Worm (Caenorhabditis elegans) whole organism, mixed stage, embryonic: Measurements from ENCODE around the gene B0507.2.

Source experiments
- bed-3 ChIP-seq: fragments of 200-800 bp; sonication (Bioruptor generic); optimal IDR thresholded peaks from 3 replicates; lab custom pipeline; 2018; ENCODE audit warnings: mild to moderate bottlenecking, missing genetic modification characterization, moderate library complexity, missing compliant biosample characterization
- blmp-1 ChIP-seq: fragments of 150-350 bp; optimal IDR thresholded peaks from 2 replicates; lab custom pipeline; 2014; ENCODE audit warnings: missing biosample characterization, missing genetic modification characterization
- ceh-39 ChIP-seq: fragments of 150-350 bp; optimal IDR thresholded peaks from 2 replicates; lab custom pipeline; 2014; ENCODE audit warnings: missing biosample characterization, missing genetic modification characterization
- ceh-43 ChIP-seq: fragments of 200-800 bp; sonication (Bioruptor generic); optimal IDR thresholded peaks from 2 replicates; lab custom pipeline; 2018; ENCODE audit warnings: mild to moderate bottlenecking, missing genetic modification characterization, moderate library complexity, missing compliant biosample characterization
- ceh-83 ChIP-seq: fragments of 200-800 bp; sonication (Bioruptor generic); optimal IDR thresholded peaks from 2 replicates; lab custom pipeline; 2018; ENCODE audit warnings: mild to moderate bottlenecking, missing genetic modification characterization, missing compliant biosample characterization
- cnd-1 ChIP-seq: fragments of 200-800 bp; sonication (Bioruptor generic); optimal IDR thresholded peaks from 2 replicates; lab custom pipeline; 2018; ENCODE audit warnings: mild to moderate bottlenecking, missing genetic modification characterization, missing compliant biosample characterization
- drap-1 ChIP-seq: fragments of 200-800 bp; sonication (Bioruptor generic); optimal IDR thresholded peaks from 3 replicates; lab custom pipeline; 2018; ENCODE audit warnings: mild to moderate bottlenecking, missing genetic modification characterization, missing compliant biosample characterization
- elt-1 ChIP-seq: sonication (generic microtip); optimal IDR thresholded peaks from 2 replicates; lab custom pipeline; 2017; ENCODE audit warnings: missing genetic modification characterization, mild to moderate bottlenecking, missing compliant biosample characterization, antibody characterized with exemption, moderate library complexity, borderline replicate concordance; ENCODE audit not compliant: insufficient read depth
- ham-2 ChIP-seq: fragments of 200-800 bp; sonication (Bioruptor generic); optimal IDR thresholded peaks from 2 replicates; lab custom pipeline; 2018; ENCODE audit warnings: mild to moderate bottlenecking, missing genetic modification characterization, missing compliant biosample characterization
- hlh-1 ChIP-seq: fragments of 150-350 bp; optimal IDR thresholded peaks from 2 replicates; lab custom pipeline; 2014; ENCODE audit warnings: missing biosample characterization, missing genetic modification reagents, missing genetic modification characterization
- lin-13 ChIP-seq: fragments of 150-350 bp; optimal IDR thresholded peaks from 2 replicates; lab custom pipeline; 2014; ENCODE audit warnings: missing biosample characterization, missing genetic modification characterization
- lin-32 ChIP-seq: fragments of 200-800 bp; sonication (Bioruptor generic); optimal IDR thresholded peaks from 2 replicates; lab custom pipeline; 2018; ENCODE audit warnings: mild to moderate bottlenecking, missing genetic modification characterization, missing compliant biosample characterization
- lsy-2 ChIP-seq: fragments of 150-350 bp; optimal IDR thresholded peaks from 2 replicates; lab custom pipeline; 2014; ENCODE audit warnings: missing biosample characterization, missing genetic modification characterization
- mab-5 ChIP-seq: fragments of 150-350 bp; optimal IDR thresholded peaks from 2 replicates; lab custom pipeline; 2014; ENCODE audit warnings: missing biosample characterization, missing genetic modification characterization
- mep-1 ChIP-seq: fragments of 150-350 bp; optimal IDR thresholded peaks from 2 replicates; lab custom pipeline; 2017; ENCODE audit warnings: missing biosample characterization, missing genetic modification reagents, missing genetic modification characterization, inconsistent platforms
- mls-2 ChIP-seq: sonication (generic microtip); optimal IDR thresholded peaks from 2 replicates; lab custom pipeline; 2016; ENCODE audit warnings: mild to moderate bottlenecking, missing genetic modification characterization, moderate library complexity, missing compliant biosample characterization
- nhr-12 ChIP-seq: fragments of 150-350 bp; optimal IDR thresholded peaks from 2 replicates; lab custom pipeline; 2014; ENCODE audit warnings: missing biosample characterization, missing genetic modification characterization
- nhr-2 ChIP-seq: fragments of 150-350 bp; optimal IDR thresholded peaks from 2 replicates; lab custom pipeline; 2014; ENCODE audit warnings: missing biosample characterization, missing genetic modification characterization
- nhr-237 ChIP-seq: fragments of 150-350 bp; optimal IDR thresholded peaks from 2 replicates; lab custom pipeline; 2014; ENCODE audit warnings: missing biosample characterization, missing genetic modification characterization
- nhr-28 ChIP-seq: fragments of 150-350 bp; optimal IDR thresholded peaks from 2 replicates; lab custom pipeline; 2014; ENCODE audit warnings: missing biosample characterization, missing genetic modification characterization
- nhr-76 ChIP-seq: sonication (generic microtip); optimal IDR thresholded peaks from 2 replicates; lab custom pipeline; 2017; ENCODE audit warnings: missing biosample characterization, missing genetic modification characterization
- pha-4 ChIP-seq: fragments of 150-350 bp; optimal IDR thresholded peaks from 2 replicates; lab custom pipeline; 2018; ENCODE audit warnings: missing biosample characterization, missing genetic modification reagents, missing genetic modification characterization
- sem-2 ChIP-seq: fragments of 200-800 bp; sonication (Bioruptor generic); optimal IDR thresholded peaks from 2 replicates; lab custom pipeline; 2018; ENCODE audit warnings: mild to moderate bottlenecking, missing genetic modification characterization, missing compliant biosample characterization
- snpc-4 ChIP-seq: fragments of 150-350 bp; optimal IDR thresholded peaks from 2 replicates; lab custom pipeline; 2014; ENCODE audit warnings: missing biosample characterization, missing genetic modification characterization
- sptf-1 ChIP-seq: sonication (generic microtip); optimal IDR thresholded peaks from 2 replicates; lab custom pipeline; 2017; ENCODE audit warnings: mild to moderate bottlenecking, missing genetic modification characterization, moderate library complexity, missing compliant biosample characterization
- unc-120 ChIP-seq: sonication (generic microtip); optimal IDR thresholded peaks from 2 replicates; lab custom pipeline; 2017; ENCODE audit warnings: missing genetic modification characterization, missing compliant biosample characterization; ENCODE audit not compliant: poor library complexity, severe bottlenecking
- unc-39 ChIP-seq: fragments of 150-350 bp; optimal IDR thresholded peaks from 2 replicates; lab custom pipeline; 2014; ENCODE audit warnings: missing biosample characterization, missing genetic modification characterization
- unc-62 ChIP-seq: fragments of 150-350 bp; optimal IDR thresholded peaks from 2 replicates; lab custom pipeline; 2014; ENCODE audit warnings: missing biosample characterization, missing genetic modification reagents, missing genetic modification characterization
- zip-8 ChIP-seq: fragments of 150-350 bp; optimal IDR thresholded peaks from 2 replicates; lab custom pipeline; 2014; ENCODE audit warnings: missing biosample characterization, missing genetic modification characterization
- ztf-11 ChIP-seq: fragments of 150-350 bp; optimal IDR thresholded peaks from 2 replicates; lab custom pipeline; 2014; ENCODE audit warnings: missing biosample characterization, missing genetic modification characterization

Gene B0507.2

DNA sequence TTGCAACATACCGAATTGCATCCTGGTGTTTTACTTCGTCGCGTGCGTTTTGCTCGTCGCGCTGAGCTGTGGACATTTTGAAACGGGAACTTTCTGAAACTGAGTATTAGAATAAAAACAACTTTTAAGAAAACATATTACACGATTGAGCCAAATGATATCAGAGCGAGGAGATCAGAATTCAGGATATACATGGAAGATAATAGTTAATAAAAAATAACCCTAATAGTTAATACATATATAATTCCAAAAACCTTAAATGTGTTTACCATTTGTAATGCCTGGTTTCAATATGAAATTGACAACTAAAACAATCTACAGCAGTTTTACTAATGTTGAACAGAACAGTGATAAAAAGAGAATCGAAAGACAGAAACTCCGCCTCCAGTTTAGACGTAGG lies 11.3 kb upstream of the B0507.2 start, which contains the start of gene B0507.8:
Gene B0507.8, minus strand, starts transcription at position 101 of the 400 bp plus-strand sequence.
- no peak for TF ChIP-seq nhr-2 (tag; lab: Kevin White, UChicago)

DNA sequence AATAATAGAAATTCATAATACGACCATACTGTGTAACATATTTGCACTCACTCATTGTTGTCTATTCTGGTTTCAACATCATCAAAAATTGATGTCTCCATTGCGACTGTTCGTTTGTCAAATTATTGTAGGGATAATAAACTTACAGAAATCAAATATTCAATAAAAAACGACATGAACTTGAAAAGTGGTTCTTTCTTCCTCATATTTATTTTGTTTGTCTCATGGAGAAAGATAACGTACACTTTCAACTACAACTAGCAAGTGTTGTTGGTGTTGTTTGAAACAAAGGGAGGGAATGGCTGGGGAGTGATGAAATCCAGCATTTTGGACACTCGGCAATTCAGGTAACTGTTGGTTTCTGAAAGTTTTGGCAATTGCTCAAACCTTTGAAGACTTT lies 8.2 kb upstream of the B0507.2 start, which contains the start of gene B0507.9:
Gene B0507.9, minus strand, starts transcription at position 101 of the 400 bp plus-strand sequence.
- no peak for TF ChIP-seq mep-1 (tag; lab: Kevin White, UChicago)
- no peak for TF ChIP-seq drap-1 (GFP tag; lab: Kevin White, UChicago)
- TF ChIP-seq bed-3: no peak
- TF ChIP-seq lsy-2 (tag; lab: Kevin White, UChicago): no peak
- no peak for TF ChIP-seq unc-62 (GFP tag; lab: Kevin White, UChicago)
- TF ChIP-seq mab-5 (tag; lab: Kevin White, UChicago): no peak
- no peak for TF ChIP-seq sptf-1 (tag; lab: Kevin White, UChicago)
- TF ChIP-seq nhr-237 (tag; lab: Kevin White, UChicago): no peak
- TF ChIP-seq lin-13 (tag; lab: Kevin White, UChicago): no peak
- no peak for TF ChIP-seq sem-2 (GFP tag; lab: Kevin White, UChicago)
- no peak for TF ChIP-seq pha-4 (tag; lab: Kevin White, UChicago)
- no peak for TF ChIP-seq lin-32
- no peak for TF ChIP-seq unc-120 (tag; lab: Kevin White, UChicago)
- TF ChIP-seq nhr-76: no peak
- no peak for TF ChIP-seq hlh-1
- TF ChIP-seq unc-39: no peak
- no peak for TF ChIP-seq nhr-12 (tag; lab: Kevin White, UChicago)
- no peak for TF ChIP-seq nhr-28 (tag; lab: Kevin White, UChicago)
- TF ChIP-seq nhr-2 (tag; lab: Kevin White, UChicago): no peak
- TF ChIP-seq, all 35 proteins: peak for 0

DNA sequence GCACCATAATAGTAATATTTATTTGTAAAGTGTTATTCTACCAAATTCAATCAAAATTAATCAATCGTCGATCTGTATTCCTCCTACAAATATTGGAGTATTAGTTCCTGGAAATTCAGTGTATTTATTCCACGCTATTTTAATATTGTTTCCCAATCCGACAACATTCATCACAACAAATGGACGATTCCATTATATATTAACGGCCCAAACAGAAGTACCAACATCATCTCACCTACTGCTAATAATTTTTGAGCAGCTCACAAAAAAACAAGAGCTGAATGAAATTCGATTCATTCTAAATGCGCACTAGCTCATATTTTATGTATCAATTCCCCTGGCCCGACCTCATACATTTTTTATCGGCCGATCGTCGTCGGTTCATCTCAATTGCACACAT lies 7.1 kb upstream of the B0507.2 start:
- TF ChIP-seq pha-4 (tag; lab: Kevin White, UChicago) (no peak), zip-8 (tag; lab: Kevin White, UChicago) (no peak), nhr-12 (tag; lab: Kevin White, UChicago) (no peak), lin-13 (tag; lab: Kevin White, UChicago) (no peak)

DNA sequence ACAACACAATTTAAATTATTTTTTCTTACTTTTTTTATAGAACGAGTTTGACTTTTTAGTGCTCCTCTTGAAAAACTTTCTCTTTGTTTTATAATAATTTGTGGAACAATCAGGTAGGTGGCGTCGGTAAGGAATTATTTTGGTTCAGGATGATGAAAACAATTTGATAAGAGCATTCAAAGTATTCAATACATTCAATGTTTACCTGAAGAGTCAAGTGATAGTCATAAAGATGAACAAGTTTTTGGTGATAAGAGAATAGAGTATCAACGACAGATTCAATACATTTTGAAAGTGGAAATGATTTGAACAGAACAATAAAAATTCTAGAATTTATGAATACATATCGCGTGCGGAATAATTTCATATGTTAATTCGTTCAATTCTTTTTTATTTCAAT lies 6.6 kb upstream of the B0507.2 start:
- TF ChIP-seq nhr-12 (tag; lab: Kevin White, UChicago): no peak
- TF ChIP-seq nhr-76: no peak
- TF ChIP-seq ceh-83 (GFP tag; lab: Kevin White, UChicago): no peak
- TF ChIP-seq elt-1 (tag; lab: Kevin White, UChicago): no peak
- TF ChIP-seq unc-62 (GFP tag; lab: Kevin White, UChicago): no peak
- TF ChIP-seq blmp-1 (tag; lab: Kevin White, UChicago): no peak
- no peak for TF ChIP-seq snpc-4 (tag; lab: Kevin White, UChicago)
- TF ChIP-seq ceh-39: no peak
- TF ChIP-seq cnd-1: no peak
- no peak for TF ChIP-seq nhr-237 (tag; lab: Kevin White, UChicago)
- TF ChIP-seq zip-8 (tag; lab: Kevin White, UChicago): no peak
- TF ChIP-seq lin-13 (tag; lab: Kevin White, UChicago): no peak
- TF ChIP-seq pha-4 (tag; lab: Kevin White, UChicago): no peak
- TF ChIP-seq ztf-11 (tag; lab: Kevin White, UChicago): no peak
- TF ChIP-seq ham-2 (GFP tag; lab: Kevin White, UChicago): no peak
- no peak for TF ChIP-seq unc-39
- TF ChIP-seq mls-2 (tag; lab: Kevin White, UChicago): no peak
- TF ChIP-seq hlh-1: no peak

DNA sequence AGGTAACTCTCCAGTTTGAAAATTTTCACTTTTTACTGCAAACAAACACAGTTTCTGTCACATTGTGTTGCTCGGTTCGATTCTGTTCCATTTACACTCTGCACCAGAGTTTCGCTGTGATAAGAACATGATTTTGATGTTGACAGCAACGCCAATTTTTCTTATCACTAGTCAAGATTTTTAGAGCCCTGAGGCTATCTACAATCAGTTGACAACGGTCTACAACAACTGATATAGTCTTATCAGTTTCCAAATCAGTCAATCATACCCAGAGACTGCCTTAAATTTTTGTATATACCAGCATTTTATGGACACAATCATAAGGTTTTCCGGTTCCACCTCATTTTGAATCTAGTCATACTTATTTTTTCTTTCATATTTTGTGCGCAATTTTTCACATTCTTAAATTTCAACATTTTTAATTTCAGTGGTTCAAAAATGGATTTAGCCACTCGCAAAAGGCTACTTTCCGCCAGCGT lies 5.6 kb upstream of the B0507.2 start, which contains the start of gene B0507.3:
Gene B0507.3, plus strand, starts transcription at position 429 of the 479 bp plus-strand sequence.
- no peak for TF ChIP-seq sptf-1 (tag; lab: Kevin White, UChicago)
- no peak for TF ChIP-seq mab-5 (tag; lab: Kevin White, UChicago)
- no peak for TF ChIP-seq ceh-43 (GFP tag; lab: Kevin White, UChicago)
- TF ChIP-seq unc-39: no peak
- no peak for TF ChIP-seq mls-2 (tag; lab: Kevin White, UChicago)
- TF ChIP-seq nhr-237 (tag; lab: Kevin White, UChicago): no peak
